Worm (Caenorhabditis elegans) whole organism, L4 larva: ENCODE data around the gene pup-2.

Source experiments
- F44E2.7 ChIP-seq: fragments of 200-800 bp; sonication (Bioruptor generic); IDR thresholded peaks from 2 replicates; pipeline ENCODE4 v2.1.2; 2022; ENCODE audit warnings: missing genetic modification characterization, missing compliant biosample characterization
- T20F7.1 ChIP-seq: fragments of 200-800 bp; sonication (Bioruptor generic); optimal IDR thresholded peaks from 2 replicates; lab custom pipeline; 2018; ENCODE audit warnings: mild to moderate bottlenecking, missing genetic modification characterization, missing compliant biosample characterization
- Y48G9A.11 ChIP-seq: fragments of 200-800 bp; sonication (Bioruptor generic); IDR thresholded peaks from 2 replicates; pipeline ENCODE4 v1.3.6; 2022; ENCODE audit warnings: missing genetic modification reagents, missing genetic modification characterization, missing compliant biosample characterization
- aha-1 ChIP-seq: fragments of 150-350 bp; peaks from one replicate; lab custom pipeline; 2014; ENCODE audit warnings: missing biosample characterization, missing genetic modification characterization
- attf-4 ChIP-seq: sonication (generic microtip); optimal IDR thresholded peaks from 3 replicates; lab custom pipeline; 2017; ENCODE audit warnings: missing biosample characterization, missing genetic modification characterization
- ceh-82 ChIP-seq: sonication (generic microtip); optimal IDR thresholded peaks from 2 replicates; lab custom pipeline; 2017; ENCODE audit warnings: missing biosample characterization, missing genetic modification characterization
- cey-2 ChIP-seq: sonication (generic microtip); optimal IDR thresholded peaks from 3 replicates; lab custom pipeline; 2017; ENCODE audit warnings: missing genetic modification characterization, mild to moderate bottlenecking, missing compliant biosample characterization, antibody characterized with exemption, borderline replicate concordance; ENCODE audit not compliant: insufficient read depth
- daf-16 ChIP-seq, 3 experiments: sonication (generic microtip); optimal IDR thresholded peaks; 2 replicates each; lab custom pipeline; 2016 to 2017; ENCODE audit warnings: missing genetic modification characterization in 3 of 3, missing genetic modification reagents in 3 of 3, mild to moderate bottlenecking in 2 of 3, missing compliant biosample characterization in 2 of 3, missing biosample characterization in 1 of 3, moderate library complexity in 1 of 3
- daf-19 ChIP-seq: fragments of 200-800 bp; sonication (Bioruptor generic); conservative IDR thresholded peaks from 2 replicates; pipeline ENCODE4 v1.3.6; 2022; ENCODE audit warnings: missing genetic modification characterization, missing compliant biosample characterization
- dmd-6 ChIP-seq: fragments of 200-800 bp; sonication (Bioruptor generic); IDR thresholded peaks from 2 replicates; pipeline ENCODE4 v1.3.6; 2022; ENCODE audit warnings: missing genetic modification reagents, missing genetic modification characterization, missing compliant biosample characterization
- dve-1 ChIP-seq: sonication (generic microtip); optimal IDR thresholded peaks from 2 replicates; lab custom pipeline; 2017; ENCODE audit warnings: antibody characterized with exemption, mild to moderate bottlenecking, missing genetic modification characterization, missing compliant biosample characterization; ENCODE audit not compliant: insufficient read depth
- egl-27 ChIP-seq: sonication (generic microtip); optimal IDR thresholded peaks from 3 replicates; lab custom pipeline; 2017; ENCODE audit warnings: missing biosample characterization, missing genetic modification reagents, missing genetic modification characterization
- fkh-10 ChIP-seq: fragments of 150-350 bp; optimal IDR thresholded peaks from 2 replicates; lab custom pipeline; 2014; ENCODE audit warnings: missing biosample characterization, missing genetic modification reagents, missing genetic modification characterization
- fos-1 ChIP-seq: fragments of 150-350 bp; optimal IDR thresholded peaks from 2 replicates; lab custom pipeline; 2014; ENCODE audit warnings: missing biosample characterization, missing genetic modification characterization
- hif-1 ChIP-seq, 2 experiments: sonication (generic microtip); optimal IDR thresholded peaks; 2 replicates each; lab custom pipeline; 2016 to 2017; ENCODE audit warnings: missing compliant biosample characterization in 2 of 2, missing genetic modification characterization in 2 of 2, missing genetic modification reagents in 2 of 2, missing genotype in 2 of 2, mild to moderate bottlenecking in 1 of 2
- hlh-11 ChIP-seq: fragments of 200-800 bp; sonication (Bioruptor generic); optimal IDR thresholded peaks from 2 replicates; lab custom pipeline; 2018; ENCODE audit warnings: mild to moderate bottlenecking, missing genetic modification characterization, missing compliant biosample characterization
- hlh-30 ChIP-seq: sonication (generic microtip); optimal IDR thresholded peaks from 2 replicates; lab custom pipeline; 2017; ENCODE audit warnings: antibody characterized with exemption, mild to moderate bottlenecking, missing genetic modification characterization, missing compliant biosample characterization; ENCODE audit not compliant: insufficient read depth
- lim-7 ChIP-seq: fragments of 200-800 bp; sonication (Bioruptor generic); IDR thresholded peaks from 2 replicates; pipeline ENCODE4 v1.3.6; 2022; ENCODE audit warnings: missing genetic modification characterization, missing compliant biosample characterization
- lin-39 ChIP-seq: fragments of 150-350 bp; optimal IDR thresholded peaks from 2 replicates; lab custom pipeline; 2014; ENCODE audit warnings: missing biosample characterization, missing genetic modification reagents, missing genetic modification characterization
- lsy-2 ChIP-seq, 2 experiments: fragments of 150-350 bp in 1 of 2; sonication (generic microtip) in 1 of 2; optimal IDR thresholded peaks; 2 replicates each; lab custom pipeline; 2014 to 2017; ENCODE audit warnings: missing biosample characterization in 2 of 2, missing genetic modification characterization in 2 of 2
- madf-9 ChIP-seq: fragments of 200-800 bp; sonication (Bioruptor generic); conservative IDR thresholded peaks from 2 replicates; pipeline ENCODE4 v1.3.6; 2022; ENCODE audit warnings: missing genetic modification reagents, missing genetic modification characterization, missing compliant biosample characterization
- mep-1 ChIP-seq: fragments of 150-350 bp; sonication (generic microtip); optimal IDR thresholded peaks from 3 replicates; lab custom pipeline; 2014; ENCODE audit warnings: missing biosample characterization, missing genetic modification characterization
- mxl-3 ChIP-seq: fragments of 200-800 bp; sonication (Bioruptor generic); optimal IDR thresholded peaks from 2 replicates; lab custom pipeline; 2018; ENCODE audit warnings: mild to moderate bottlenecking, missing genetic modification characterization, missing compliant biosample characterization
- nhr-102 ChIP-seq: sonication (generic microtip); optimal IDR thresholded peaks from 2 replicates; lab custom pipeline; 2016; ENCODE audit warnings: mild to moderate bottlenecking, missing genetic modification characterization, moderate library complexity, missing compliant biosample characterization
- nhr-11 ChIP-seq: fragments of 150-350 bp; optimal IDR thresholded peaks from 2 replicates; lab custom pipeline; 2014; ENCODE audit warnings: missing biosample characterization, missing genetic modification characterization
- nhr-111 ChIP-seq: fragments of 200-800 bp; sonication (Bioruptor generic); optimal IDR thresholded peaks from 2 replicates; lab custom pipeline; 2018; ENCODE audit warnings: mild to moderate bottlenecking, missing genetic modification characterization, missing compliant biosample characterization
- nhr-28 ChIP-seq: fragments of 150-350 bp; optimal IDR thresholded peaks from 2 replicates; lab custom pipeline; 2014; ENCODE audit warnings: missing biosample characterization, missing genetic modification characterization
- nhr-6 ChIP-seq: fragments of 150-350 bp; optimal IDR thresholded peaks from 2 replicates; lab custom pipeline; 2014; ENCODE audit warnings: missing biosample characterization, missing genetic modification characterization
- nhr-76 ChIP-seq: fragments of 150-350 bp; optimal IDR thresholded peaks from 2 replicates; lab custom pipeline; 2014; ENCODE audit warnings: missing biosample characterization, missing genetic modification characterization
- nhr-77 ChIP-seq: fragments of 150-350 bp; optimal IDR thresholded peaks from 2 replicates; lab custom pipeline; 2014; ENCODE audit warnings: missing biosample characterization, missing genetic modification characterization
- pha-4 ChIP-seq, 2 experiments: fragments of 150-350 bp in 1 of 2; fragments of 200-800 bp in 1 of 2; sonication (Bioruptor generic) in 1 of 2; IDR thresholded peaks in 1 of 2; optimal IDR thresholded peaks in 1 of 2; 2 replicates each; pipeline versions ENCODE4 v1.3.6 to Lab custom; 2014 to 2022; ENCODE audit warnings: missing genetic modification characterization in 2 of 2, missing genetic modification reagents in 2 of 2, missing biosample characterization in 1 of 2, missing compliant biosample characterization in 1 of 2
- pqm-1 ChIP-seq: sonication (generic microtip); optimal IDR thresholded peaks from 2 replicates; lab custom pipeline; 2017; ENCODE audit warnings: missing biosample characterization, missing genetic modification characterization
- set-16 ChIP-seq: fragments of 200-800 bp; sonication (Bioruptor generic); IDR thresholded peaks from 2 replicates; pipeline ENCODE4 v1.3.6; 2022; ENCODE audit warnings: missing genetic modification reagents, missing genetic modification characterization, missing compliant biosample characterization
- unc-39 ChIP-seq: sonication (generic microtip); optimal IDR thresholded peaks from 2 replicates; lab custom pipeline; 2017; ENCODE audit warnings: missing biosample characterization, missing genetic modification characterization
- unc-62 ChIP-seq, 3 experiments: fragments of 150-350 bp in 1 of 3; sonication (generic microtip); optimal IDR thresholded peaks in 2 of 3; peaks in 1 of 3; 1 replicate in 1 of 3; 2 replicates in 2 of 3; lab custom pipeline; 2014 to 2017; ENCODE audit warnings: missing biosample characterization in 3 of 3, missing genetic modification characterization in 3 of 3, missing genetic modification reagents in 3 of 3, missing genotype in 1 of 3
- vab-7 ChIP-seq: fragments of 200-800 bp; sonication (Bioruptor generic); IDR thresholded peaks from 2 replicates; pipeline ENCODE4 v1.3.6; 2022; ENCODE audit warnings: missing genetic modification reagents, missing genetic modification characterization, missing compliant biosample characterization
- ztf-7 ChIP-seq: fragments of 150-350 bp; optimal IDR thresholded peaks from 2 replicates; lab custom pipeline; 2014; ENCODE audit warnings: missing biosample characterization, missing genetic modification characterization

pup-2 gene

DNA sequence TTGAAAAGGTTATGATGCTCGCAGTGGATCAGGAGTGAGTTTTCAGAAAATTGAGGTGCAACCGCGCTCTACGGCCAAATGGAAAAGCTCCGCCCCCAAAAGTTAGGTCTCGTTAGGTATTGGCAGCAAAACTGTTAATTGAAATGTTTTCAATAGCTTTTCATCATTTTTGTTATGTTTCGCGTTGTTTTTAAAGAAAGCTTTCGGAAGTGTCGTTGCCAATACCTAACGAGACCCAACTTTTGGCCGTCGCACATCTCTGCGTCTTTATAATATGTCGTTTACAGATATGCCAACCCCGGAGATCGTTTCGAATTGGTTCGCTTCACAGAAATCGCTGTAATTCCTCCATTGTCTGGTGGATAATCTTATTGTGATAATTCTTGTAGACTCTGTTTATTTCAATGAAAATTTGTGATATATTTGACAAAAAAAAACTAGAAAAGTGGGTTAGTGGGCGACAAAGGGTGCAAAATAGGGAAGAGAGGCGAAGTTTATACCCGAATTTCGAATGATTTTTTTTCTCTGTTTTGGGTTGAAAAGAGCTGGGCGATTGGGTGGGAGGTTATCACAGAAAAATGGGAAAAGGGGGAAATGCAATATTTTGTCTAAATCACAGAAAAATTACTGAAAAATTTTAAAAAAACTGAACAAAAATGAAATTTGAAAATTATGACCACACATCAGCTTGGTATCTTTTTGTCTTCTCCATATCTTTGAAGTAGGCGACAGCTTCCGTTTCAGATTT, 10.8 kb downstream of the pup-2 start (continued):
- TF ChIP-seq lsy-2 (tag; optimal IDR thresholded peaks at IDR 0.05; lab: Kevin White, UChicago) (no peak), fos-1 (no peak), dve-1 (peak; percentile 61), hlh-11 (peak; percentile 24), madf-9 (GFP tag; lab: Robert Waterston, UW) (peak; percentile 61), lin-39 (no peak), nhr-111 (GFP tag; lab: Kevin White, UChicago) (no peak), daf-19 (GFP tag; lab: Robert Waterston, UW) (0 out of 2 replicates have a peak, but pooled peaks have one; percentile 25), nhr-102 (peak; percentile 83), nhr-6 (tag; lab: Kevin White, UChicago) (peak; percentile 38), mxl-3 (no peak), dmd-6 (GFP tag; lab: Robert Waterston, UW) (peak; percentile 57), Y48G9A.11 (GFP tag; lab: Robert Waterston, UW) (0 out of 2 replicates have a peak, but pooled peaks have one; percentile 30)

- TF ChIP-seq pha-4 (GFP tag; IDR thresholded peaks at IDR 0.05; lab: Robert Waterston, UW) (0 out of 2 replicates have a peak, but pooled peaks have one; percentile 31), pha-4 (tag; optimal IDR thresholded peaks at IDR 0.05; lab: Kevin White, UChicago) (no peak), vab-7 (GFP tag; lab: Robert Waterston, UW) (no peak)
Measured at ce11 chrIII:5199577-5199976, 13.9 kb downstream of the pup-2 start, which contains the start of gene emb-8. Gene emb-8 (minus strand): TSS chrIII:5199677.

- TF ChIP-seq T20F7.1 (peak; percentile 19), set-16 (no peak), unc-62 (GFP tag; optimal IDR thresholded peaks at IDR 0.05 in 1 of 2; lab: Kevin White, UChicago) (peak in 1 of 2 experiments; percentile 38), unc-62 (tag; optimal IDR thresholded peaks at IDR 0.05; lab: Kevin White, UChicago) (no peak), F44E2.7 (GFP tag; lab: Robert Waterston, UW) (no peak), aha-1 (tag; lab: Kevin White, UChicago) (no peak), unc-39 (no peak), fkh-10 (GFP tag; lab: Kevin White, UChicago) (no peak), dmd-6 (GFP tag; lab: Robert Waterston, UW) (peak; percentile 34; the same call in 1 of the 2 replicates), ceh-82 (tag; lab: Kevin White, UChicago) (no peak), nhr-28 (tag; lab: Kevin White, UChicago) (peak; percentile 96), egl-27 (tag; lab: Kevin White, UChicago) (no peak), pqm-1 (tag; lab: Kevin White, UChicago) (peak; percentile 75), nhr-77 (tag; lab: Kevin White, UChicago) (peak; percentile 71), nhr-76 (no peak), dve-1 (peak; percentile 60), mep-1 (tag; lab: Kevin White, UChicago) (peak; percentile 8), daf-19 (GFP tag; lab: Robert Waterston, UW) (no peak), ztf-7 (peak; percentile 4), cey-2 (tag; lab: Kevin White, UChicago) (no peak), lim-7 (GFP tag; lab: Robert Waterston, UW) (0 out of 2 replicates have a peak, but pooled peaks have one; percentile 34), hif-1 (tag; optimal IDR thresholded peaks at IDR 0.05; lab: Kevin White, UChicago) (peak in 1 of 2 experiments; percentile 44), daf-16 (GFP tag; optimal IDR thresholded peaks at IDR 0.05; lab: Kevin White, UChicago) (no peak), daf-16 (tag; optimal IDR thresholded peaks at IDR 0.05; lab: Kevin White, UChicago) (peak; percentile 13), nhr-11 (tag; lab: Kevin White, UChicago) (no peak), lsy-2 (tag; optimal IDR thresholded peaks at IDR 0.05; lab: Kevin White, UChicago) (peak in 1 of 2 experiments; percentile 28), hlh-30 (no peak), attf-4 (tag; lab: Kevin White, UChicago) (no peak)
- TF ChIP-seq, all 104 proteins: peak for 13
Measured at ce11 chrIII:5200349-5200748, 14.6 kb downstream of the pup-2 start.
